Worm (Caenorhabditis elegans) whole organism, mixed stage, embryonic: ENCODE results near the gene asp-12.

Experiments used
- M03D4.4 ChIP-seq: sonication (generic microtip); optimal IDR thresholded peaks from 2 replicates; lab custom pipeline; 2017; ENCODE audit warnings: mild to moderate bottlenecking, missing genetic modification characterization, missing compliant biosample characterization
- bed-3 ChIP-seq: fragments of 200-800 bp; sonication (Bioruptor generic); optimal IDR thresholded peaks from 3 replicates; lab custom pipeline; 2018; ENCODE audit warnings: mild to moderate bottlenecking, missing genetic modification characterization, moderate library complexity, missing compliant biosample characterization
- blmp-1 ChIP-seq: fragments of 150-350 bp; optimal IDR thresholded peaks from 2 replicates; lab custom pipeline; 2014; ENCODE audit warnings: missing biosample characterization, missing genetic modification characterization
- ceh-39 ChIP-seq: fragments of 150-350 bp; optimal IDR thresholded peaks from 2 replicates; lab custom pipeline; 2014; ENCODE audit warnings: missing biosample characterization, missing genetic modification characterization
- ceh-43 ChIP-seq: fragments of 200-800 bp; sonication (Bioruptor generic); optimal IDR thresholded peaks from 2 replicates; lab custom pipeline; 2018; ENCODE audit warnings: mild to moderate bottlenecking, missing genetic modification characterization, moderate library complexity, missing compliant biosample characterization
- ceh-83 ChIP-seq: fragments of 200-800 bp; sonication (Bioruptor generic); optimal IDR thresholded peaks from 2 replicates; lab custom pipeline; 2018; ENCODE audit warnings: mild to moderate bottlenecking, missing genetic modification characterization, missing compliant biosample characterization
- ces-1 ChIP-seq: fragments of 150-350 bp; optimal IDR thresholded peaks from 2 replicates; lab custom pipeline; 2014; ENCODE audit warnings: missing biosample characterization, missing genetic modification reagents, missing genetic modification characterization
- cnd-1 ChIP-seq: fragments of 200-800 bp; sonication (Bioruptor generic); optimal IDR thresholded peaks from 2 replicates; lab custom pipeline; 2018; ENCODE audit warnings: mild to moderate bottlenecking, missing genetic modification characterization, missing compliant biosample characterization
- drap-1 ChIP-seq: fragments of 200-800 bp; sonication (Bioruptor generic); optimal IDR thresholded peaks from 3 replicates; lab custom pipeline; 2018; ENCODE audit warnings: mild to moderate bottlenecking, missing genetic modification characterization, missing compliant biosample characterization
- elt-1 ChIP-seq: sonication (generic microtip); optimal IDR thresholded peaks from 2 replicates; lab custom pipeline; 2017; ENCODE audit warnings: missing genetic modification characterization, mild to moderate bottlenecking, missing compliant biosample characterization, antibody characterized with exemption, moderate library complexity, borderline replicate concordance; ENCODE audit not compliant: insufficient read depth
- elt-3 ChIP-seq: fragments of 150-350 bp; optimal IDR thresholded peaks from 2 replicates; lab custom pipeline; 2014; ENCODE audit warnings: missing biosample characterization, missing genetic modification characterization
- flh-1 ChIP-seq: fragments of 200-800 bp; sonication (Bioruptor generic); optimal IDR thresholded peaks from 2 replicates; lab custom pipeline; 2018; ENCODE audit warnings: mild to moderate bottlenecking, missing genetic modification characterization, moderate library complexity, missing compliant biosample characterization
- ham-2 ChIP-seq: fragments of 200-800 bp; sonication (Bioruptor generic); optimal IDR thresholded peaks from 2 replicates; lab custom pipeline; 2018; ENCODE audit warnings: mild to moderate bottlenecking, missing genetic modification characterization, missing compliant biosample characterization
- hlh-1 ChIP-seq: fragments of 150-350 bp; optimal IDR thresholded peaks from 2 replicates; lab custom pipeline; 2014; ENCODE audit warnings: missing biosample characterization, missing genetic modification reagents, missing genetic modification characterization
- lin-13 ChIP-seq: fragments of 150-350 bp; optimal IDR thresholded peaks from 2 replicates; lab custom pipeline; 2014; ENCODE audit warnings: missing biosample characterization, missing genetic modification characterization
- lin-32 ChIP-seq: fragments of 200-800 bp; sonication (Bioruptor generic); optimal IDR thresholded peaks from 2 replicates; lab custom pipeline; 2018; ENCODE audit warnings: mild to moderate bottlenecking, missing genetic modification characterization, missing compliant biosample characterization
- lsy-2 ChIP-seq: fragments of 150-350 bp; optimal IDR thresholded peaks from 2 replicates; lab custom pipeline; 2014; ENCODE audit warnings: missing biosample characterization, missing genetic modification characterization
- mab-5 ChIP-seq: fragments of 150-350 bp; optimal IDR thresholded peaks from 2 replicates; lab custom pipeline; 2014; ENCODE audit warnings: missing biosample characterization, missing genetic modification characterization
- mep-1 ChIP-seq: fragments of 150-350 bp; optimal IDR thresholded peaks from 2 replicates; lab custom pipeline; 2017; ENCODE audit warnings: missing biosample characterization, missing genetic modification reagents, missing genetic modification characterization, inconsistent platforms
- mls-2 ChIP-seq: sonication (generic microtip); optimal IDR thresholded peaks from 2 replicates; lab custom pipeline; 2016; ENCODE audit warnings: mild to moderate bottlenecking, missing genetic modification characterization, moderate library complexity, missing compliant biosample characterization
- nhr-12 ChIP-seq: fragments of 150-350 bp; optimal IDR thresholded peaks from 2 replicates; lab custom pipeline; 2014; ENCODE audit warnings: missing biosample characterization, missing genetic modification characterization
- nhr-2 ChIP-seq: fragments of 150-350 bp; optimal IDR thresholded peaks from 2 replicates; lab custom pipeline; 2014; ENCODE audit warnings: missing biosample characterization, missing genetic modification characterization
- nhr-237 ChIP-seq: fragments of 150-350 bp; optimal IDR thresholded peaks from 2 replicates; lab custom pipeline; 2014; ENCODE audit warnings: missing biosample characterization, missing genetic modification characterization
- nhr-28 ChIP-seq: fragments of 150-350 bp; optimal IDR thresholded peaks from 2 replicates; lab custom pipeline; 2014; ENCODE audit warnings: missing biosample characterization, missing genetic modification characterization
- nhr-76 ChIP-seq: sonication (generic microtip); optimal IDR thresholded peaks from 2 replicates; lab custom pipeline; 2017; ENCODE audit warnings: missing biosample characterization, missing genetic modification characterization
- pha-4 ChIP-seq: fragments of 150-350 bp; optimal IDR thresholded peaks from 2 replicates; lab custom pipeline; 2018; ENCODE audit warnings: missing biosample characterization, missing genetic modification reagents, missing genetic modification characterization
- sem-2 ChIP-seq: fragments of 200-800 bp; sonication (Bioruptor generic); optimal IDR thresholded peaks from 2 replicates; lab custom pipeline; 2018; ENCODE audit warnings: mild to moderate bottlenecking, missing genetic modification characterization, missing compliant biosample characterization
- snpc-4 ChIP-seq: fragments of 150-350 bp; optimal IDR thresholded peaks from 2 replicates; lab custom pipeline; 2014; ENCODE audit warnings: missing biosample characterization, missing genetic modification characterization
- sptf-1 ChIP-seq: sonication (generic microtip); optimal IDR thresholded peaks from 2 replicates; lab custom pipeline; 2017; ENCODE audit warnings: mild to moderate bottlenecking, missing genetic modification characterization, moderate library complexity, missing compliant biosample characterization
- tbx-8 ChIP-seq: fragments of 200-800 bp; sonication (Bioruptor generic); optimal IDR thresholded peaks from 2 replicates; lab custom pipeline; 2018; ENCODE audit warnings: mild to moderate bottlenecking, missing genetic modification characterization, moderate library complexity, missing compliant biosample characterization
- unc-120 ChIP-seq: sonication (generic microtip); optimal IDR thresholded peaks from 2 replicates; lab custom pipeline; 2017; ENCODE audit warnings: missing genetic modification characterization, missing compliant biosample characterization; ENCODE audit not compliant: poor library complexity, severe bottlenecking
- unc-39 ChIP-seq: fragments of 150-350 bp; optimal IDR thresholded peaks from 2 replicates; lab custom pipeline; 2014; ENCODE audit warnings: missing biosample characterization, missing genetic modification characterization
- unc-62 ChIP-seq: fragments of 150-350 bp; optimal IDR thresholded peaks from 2 replicates; lab custom pipeline; 2014; ENCODE audit warnings: missing biosample characterization, missing genetic modification reagents, missing genetic modification characterization
- zip-8 ChIP-seq: fragments of 150-350 bp; optimal IDR thresholded peaks from 2 replicates; lab custom pipeline; 2014; ENCODE audit warnings: missing biosample characterization, missing genetic modification characterization
- ztf-11 ChIP-seq: fragments of 150-350 bp; optimal IDR thresholded peaks from 2 replicates; lab custom pipeline; 2014; ENCODE audit warnings: missing biosample characterization, missing genetic modification characterization

asp-12 gene

ce11 chrV:8226812-8227211, 42.2 kb upstream of the asp-12 start, which contains the start of gene K07C11.10:
TSS of gene K07C11.10 (minus strand) at chrV:8226912.
- TF ChIP-seq drap-1 (GFP tag; lab: Kevin White, UChicago) (no peak), lsy-2 (tag; lab: Kevin White, UChicago) (no peak), nhr-237 (tag; lab: Kevin White, UChicago) (no peak), pha-4 (no peak), tbx-8 (GFP tag; lab: Kevin White, UChicago) (no peak), blmp-1 (tag; lab: Kevin White, UChicago) (no peak)

DNA sequence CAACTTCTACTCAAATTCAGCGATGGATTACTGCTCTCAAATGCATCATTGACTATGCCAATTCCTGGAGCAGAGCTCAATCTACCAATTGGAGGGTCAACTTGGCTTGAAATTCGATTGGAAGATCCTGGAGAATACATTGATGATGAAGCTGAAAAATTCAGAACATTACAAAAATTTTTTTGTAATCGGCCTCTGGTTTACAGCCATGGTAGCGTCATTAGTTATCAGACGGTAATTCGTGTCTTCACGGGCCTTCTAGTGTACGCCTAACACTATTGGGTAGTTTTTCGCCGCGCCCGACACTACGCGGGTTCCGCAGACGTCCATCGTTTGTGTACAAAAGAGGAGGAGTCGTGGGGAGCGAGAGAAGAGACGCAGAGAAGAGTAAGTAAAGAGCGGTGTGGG, 40.3 kb upstream of the asp-12 start:
- peak; percentile 95 for TF ChIP-seq unc-120 (tag; lab: Kevin White, UChicago)
- TF ChIP-seq pha-4: peak; percentile 39
- peak; percentile 17 for TF ChIP-seq lin-13 (tag; lab: Kevin White, UChicago)
- no peak for TF ChIP-seq M03D4.4 (tag; lab: Kevin White, UChicago)
- peak; percentile 39 for TF ChIP-seq lsy-2 (tag; lab: Kevin White, UChicago)
- no peak for TF ChIP-seq ham-2 (GFP tag; lab: Kevin White, UChicago)
- TF ChIP-seq lin-32 (GFP tag; lab: Kevin White, UChicago): no peak
- TF ChIP-seq bed-3 (GFP tag; lab: Kevin White, UChicago): no peak
- TF ChIP-seq drap-1 (GFP tag; lab: Kevin White, UChicago): peak; percentile 83
- TF ChIP-seq hlh-1 (tag; lab: Kevin White, UChicago): peak; percentile 4
- no peak for TF ChIP-seq nhr-2 (tag; lab: Kevin White, UChicago)
- TF ChIP-seq mab-5 (tag; lab: Kevin White, UChicago): no peak
- no peak for TF ChIP-seq nhr-76
- TF ChIP-seq nhr-28 (tag; lab: Kevin White, UChicago): no peak
- no peak for TF ChIP-seq nhr-237 (tag; lab: Kevin White, UChicago)
- no peak for TF ChIP-seq elt-1
- TF ChIP-seq ceh-83 (GFP tag; lab: Kevin White, UChicago): no peak
- no peak for TF ChIP-seq tbx-8 (GFP tag; lab: Kevin White, UChicago)
- TF ChIP-seq unc-62: no peak
- TF ChIP-seq elt-3 (tag; lab: Kevin White, UChicago): no peak
- no peak for TF ChIP-seq sem-2 (GFP tag; lab: Kevin White, UChicago)
- TF ChIP-seq ceh-43: no peak
- TF ChIP-seq sptf-1 (tag; lab: Kevin White, UChicago): peak; percentile 31
- no peak for TF ChIP-seq flh-1
- no peak for TF ChIP-seq ces-1 (GFP tag; lab: Kevin White, UChicago)
- peak; percentile 23 for TF ChIP-seq mep-1
- TF ChIP-seq mls-2 (tag; lab: Kevin White, UChicago): no peak
- TF ChIP-seq blmp-1 (tag; lab: Kevin White, UChicago): no peak
- peak; percentile 39 for TF ChIP-seq ceh-39
- TF ChIP-seq ztf-11: no peak
- no peak for TF ChIP-seq zip-8 (tag; lab: Kevin White, UChicago)
- TF ChIP-seq nhr-12: no peak
- no peak for TF ChIP-seq unc-39 (tag; lab: Kevin White, UChicago)
- no peak for TF ChIP-seq snpc-4 (tag; lab: Kevin White, UChicago)
- peak; percentile 8 for TF ChIP-seq cnd-1 (tag; lab: Kevin White, UChicago)

ce11 chrV:8230056-8230455, 39.0 kb upstream of the asp-12 start:
- TF ChIP-seq tbx-8 (GFP tag; lab: Kevin White, UChicago) (no peak), bed-3 (GFP tag; lab: Kevin White, UChicago) (no peak), ceh-43 (no peak), M03D4.4 (tag; lab: Kevin White, UChicago) (peak; percentile 5), blmp-1 (tag; lab: Kevin White, UChicago) (no peak), lsy-2 (tag; lab: Kevin White, UChicago) (no peak), nhr-12 (no peak), drap-1 (GFP tag; lab: Kevin White, UChicago) (peak; percentile 11), ceh-83 (GFP tag; lab: Kevin White, UChicago) (peak; percentile 68), unc-120 (tag; lab: Kevin White, UChicago) (peak; percentile 38), hlh-1 (tag; lab: Kevin White, UChicago) (no peak), elt-3 (tag; lab: Kevin White, UChicago) (no peak)
